Worm (Caenorhabditis elegans) whole organism, early embryonic: Measurements from ENCODE around the gene ehbp-1.

Experiments used
- F13C5.2 ChIP-seq: sonication (generic microtip); optimal IDR thresholded peaks from 2 replicates; lab custom pipeline; 2017; ENCODE audit warnings: mild to moderate bottlenecking, missing genetic modification characterization, inconsistent platforms, missing compliant biosample characterization
- ama-1 ChIP-seq: fragments of 150-350 bp; optimal IDR thresholded peaks from 2 replicates; lab custom pipeline; 2014
- pes-1 ChIP-seq: fragments of 200-800 bp; sonication (Bioruptor generic); IDR thresholded peaks from 2 replicates; pipeline ENCODE4 v1.3.6; 2022; ENCODE audit warnings: missing genetic modification reagents, missing genetic modification characterization, missing compliant biosample characterization

DNA sequence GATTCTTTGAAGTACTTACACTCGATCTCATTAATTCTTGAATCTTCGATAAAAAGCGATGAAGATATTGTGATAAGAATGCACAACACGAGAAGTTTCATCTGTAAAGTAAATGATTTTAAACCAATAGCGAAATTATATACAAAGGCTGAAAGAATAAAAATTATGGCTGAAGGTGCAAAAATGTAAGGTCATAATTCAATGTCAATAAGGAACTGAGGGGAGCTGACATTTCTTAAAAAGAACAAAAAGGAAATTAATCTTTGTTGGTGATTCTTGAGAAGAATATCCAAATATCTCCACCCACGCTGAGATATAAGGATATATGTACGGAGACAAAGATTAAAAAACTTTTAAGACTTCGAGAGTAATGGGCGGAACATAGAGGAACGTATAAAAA lies 26.3 kb upstream of the ehbp-1 start, which contains the start of gene C50F4.9:
- no peak for TF ChIP-seq ama-1 (lab: Kevin White, UChicago)
- TF ChIP-seq pes-1 (GFP tag; lab: Robert Waterston, UW), result no peak
- no peak for TF ChIP-seq F13C5.2 (tag; lab: Kevin White, UChicago)
